Worm (Caenorhabditis elegans): Measurements from ENCODE around the gene ncx-6.
A peak's percentile ranks its signal among the peaks of the same experiment; 100 is the strongest.

The ncx-6 gene

ce11 chrIII:9667591-9668265 lies 46.0 kb downstream of the ncx-6 start, which contains the start of gene C07A9.9 (continued):
- TF ChIP-seq nhr-77 (tag; optimal IDR thresholded peaks at IDR 0.05) (peak; percentile 2), php-3 (GFP tag; IDR thresholded peaks at IDR 0.05) (peak; percentile 56; the same call in 1 of the 2 replicates), nhr-42 (GFP tag; IDR thresholded peaks at IDR 0.05) (0 out of 2 replicates have a peak, but pooled peaks have one; percentile 41), zag-1 (tag; optimal IDR thresholded peaks at IDR 0.05) (peak; percentile 1), madf-5 (GFP tag; IDR thresholded peaks at IDR 0.05) (no peak), aly-2 (tag; optimal IDR thresholded peaks at IDR 0.05) (no peak), unc-39 (tag; optimal IDR thresholded peaks at IDR 0.05) (no peak), snpc-4 (tag; optimal IDR thresholded peaks at IDR 0.05) (no peak), skn-1 (tag; optimal IDR thresholded peaks at IDR 0.05) (no peak), tra-1 (GFP tag; IDR thresholded peaks at IDR 0.05) (no peak), lir-3 (tag; optimal IDR thresholded peaks at IDR 0.05) (no peak), daf-12 (tag; optimal IDR thresholded peaks at IDR 0.05) (no peak), lsy-2 (tag; optimal IDR thresholded peaks at IDR 0.05) (peak; percentile 44 to 64), nhr-76 (tag; optimal IDR thresholded peaks at IDR 0.05) (no peak), sdz-12 (GFP tag; optimal IDR thresholded peaks at IDR 0.05) (no peak), dpl-1 (GFP tag; optimal IDR thresholded peaks at IDR 0.05) (peak; percentile 36), ctbp-1 (GFP tag; IDR thresholded peaks at IDR 0.05) (peak; percentile 64)

ce11 chrIII:9666668-9667067 lies 47.1 kb downstream of the ncx-6 start:
- TF ChIP-seq nhr-76 (tag; optimal IDR thresholded peaks at IDR 0.05) (no peak), T20F7.1 (GFP tag; optimal IDR thresholded peaks at IDR 0.05) (no peak), dmd-8 (GFP tag; IDR thresholded peaks at IDR 0.05) (no peak), daf-16 (GFP tag; optimal IDR thresholded peaks at IDR 0.05) (no peak), daf-16 (tag; optimal IDR thresholded peaks at IDR 0.05) (peak; percentile 18), lin-38 (GFP tag; IDR thresholded peaks at IDR 0.05) (peak; percentile 4; the same call in 1 of the 2 replicates), unc-62 (GFP tag; optimal IDR thresholded peaks at IDR 0.05 in 1 of 2) (peak in 1 of 2 experiments; percentile 96), unc-62 (tag; optimal IDR thresholded peaks at IDR 0.05) (no peak), ceh-44 (GFP tag; IDR thresholded peaks at IDR 0.05) (no peak), nhr-6 (tag; optimal IDR thresholded peaks at IDR 0.05) (peak; percentile 16), egl-43 (GFP tag; IDR thresholded peaks at IDR 0.05) (no peak), zag-1 (tag; optimal IDR thresholded peaks at IDR 0.05) (no peak), nhr-41 (GFP tag; IDR thresholded peaks at IDR 0.05) (no peak), arid-1 (GFP tag; conservative IDR thresholded peaks at IDR 0.05) (no peak), dmd-6 (GFP tag; IDR thresholded peaks at IDR 0.05) (peak; percentile 6; the same call in 1 of the 2 replicates), mes-2 (tag; optimal IDR thresholded peaks at IDR 0.05; ENCODE audit: poor library complexity, severe bottlenecking) (peak; percentile 47), lin-13 (GFP tag; optimal IDR thresholded peaks at IDR 0.05) (no peak), saeg-2 (GFP tag; IDR thresholded peaks at IDR 0.05) (no peak), attf-4 (tag; optimal IDR thresholded peaks at IDR 0.05) (no peak), php-3 (GFP tag; IDR thresholded peaks at IDR 0.05) (no peak), hlh-30 (tag; optimal IDR thresholded peaks at IDR 0.05; ENCODE audit: insufficient read depth) (peak; percentile 27), nhr-28 (tag; optimal IDR thresholded peaks at IDR 0.05) (peak; percentile 92), spr-3 (GFP tag; optimal IDR thresholded peaks at IDR 0.05) (no peak), F44E2.7 (GFP tag; IDR thresholded peaks at IDR 0.05) (no peak), snpc-1.2 (GFP tag; IDR thresholded peaks at IDR 0.05) (no peak), D1046.2 (GFP tag; IDR thresholded peaks at IDR 0.05) (no peak), pqm-1 (tag; optimal IDR thresholded peaks at IDR 0.05) (peak; percentile 18), mep-1 (tag; optimal IDR thresholded peaks at IDR 0.05) (peak; percentile 29), mxl-3 (GFP tag; optimal IDR thresholded peaks at IDR 0.05) (peak; percentile 57), unc-39 (tag; optimal IDR thresholded peaks at IDR 0.05) (no peak), dve-1 (tag; optimal IDR thresholded peaks at IDR 0.05; ENCODE audit: insufficient read depth) (peak; percentile 46), lin-15B (tag; optimal IDR thresholded peaks at IDR 0.05) (no peak), mdl-1 (tag; optimal IDR thresholded peaks at IDR 0.05) (peak in 1 of 2 experiments; percentile 63), aha-1 (tag) (peak; percentile 22), hmg-1.1 (GFP tag; IDR thresholded peaks at IDR 0.05) (0 out of 2 replicates have a peak, but pooled peaks have one; percentile 19)

Data from whole organism, L4 larva.